Fruit fly (Drosophila melanogaster) S2 (cell line): ENCODE results near the gene drm.

Experiments used
- CG8478 ChIP-seq: fragments of >200 bp; optimal IDR thresholded peaks from 2 replicates; lab custom pipeline; 2018
- CTCF ChIP-seq, 2 experiments: fragments of >200 bp; optimal IDR thresholded peaks; 2 replicates each; lab custom pipeline; 2018

The drm gene

dm6 chr2L:3582692-3583091 lies 43.6 kb downstream of the drm start:
- no peak for TF ChIP-seq CTCF (optimal IDR thresholded peaks at IDR 0.05; lab: Kevin White, UChicago)
- TF ChIP-seq CG8478 (lab: Kevin White, UChicago): no peak

- TF ChIP-seq CTCF (optimal IDR thresholded peaks at IDR 0.05; lab: Kevin White, UChicago) (no peak), CG8478 (lab: Kevin White, UChicago) (no peak)
These were observed 44.6 kb downstream of the drm start for dm6 chr2L:3583405-3584295.

- no peak for TF ChIP-seq CG8478 (lab: Kevin White, UChicago)
- no peak for TF ChIP-seq CTCF (optimal IDR thresholded peaks at IDR 0.05; lab: Kevin White, UChicago)
These were observed 45.2 kb downstream of the drm start for dm6 chr2L:3584296-3584671.

- no peak for TF ChIP-seq CTCF (optimal IDR thresholded peaks at IDR 0.05; lab: Kevin White, UChicago)
- TF ChIP-seq CG8478 (lab: Kevin White, UChicago): no peak
These were observed 46.3 kb downstream of the drm start for dm6 chr2L:3585318-3585717.

- no peak for TF ChIP-seq CG8478 (lab: Kevin White, UChicago)
- no peak for TF ChIP-seq CTCF (optimal IDR thresholded peaks at IDR 0.05; lab: Kevin White, UChicago)
These were observed 48.2 kb downstream of the drm start for dm6 chr2L:3587286-3587685.

dm6 chr2L:3587907-3588733 lies 49.1 kb downstream of the drm start:
- TF ChIP-seq CTCF (optimal IDR thresholded peaks at IDR 0.05; lab: Kevin White, UChicago) (no peak), CG8478 (lab: Kevin White, UChicago) (no peak)

- TF ChIP-seq CG8478 (lab: Kevin White, UChicago) (no peak), CTCF (optimal IDR thresholded peaks at IDR 0.05; lab: Kevin White, UChicago) (no peak)
These were observed 49.8 kb downstream of the drm start for dm6 chr2L:3588841-3589240.

- TF ChIP-seq CG8478 (lab: Kevin White, UChicago) (no peak), CTCF (optimal IDR thresholded peaks at IDR 0.05; lab: Kevin White, UChicago) (no peak)
These were observed 51.8 kb downstream of the drm start for dm6 chr2L:3590797-3591196.

dm6 chr2L:3594000-3594399 lies 55.0 kb downstream of the drm start:
- TF ChIP-seq CG8478 (lab: Kevin White, UChicago) (no peak), CTCF (optimal IDR thresholded peaks at IDR 0.05; lab: Kevin White, UChicago) (no peak)

- TF ChIP-seq CTCF (optimal IDR thresholded peaks at IDR 0.05; lab: Kevin White, UChicago): no peak
- no peak for TF ChIP-seq CG8478 (lab: Kevin White, UChicago)
These were observed 55.6 kb downstream of the drm start for dm6 chr2L:3594629-3595028.

- no peak for TF ChIP-seq CG8478 (lab: Kevin White, UChicago)
- TF ChIP-seq CTCF (optimal IDR thresholded peaks at IDR 0.05; lab: Kevin White, UChicago): no peak
These were observed 58.1 kb downstream of the drm start for dm6 chr2L:3597126-3597525.
